Fruit fly (Drosophila melanogaster) whole organism: ENCODE measurements around the gene sro.

Experiments used
- CG8478 ChIP-seq: fragments of >200 bp; optimal IDR thresholded peaks from 2 replicates; lab custom pipeline; 2018; ENCODE audit warnings: inconsistent platforms
- EcR ChIP-seq, 2 experiments: fragments of >200 bp; optimal IDR thresholded peaks; 2 replicates each; lab custom pipeline; 2017; ENCODE audit warnings: missing biosample characterization in 2 of 2, missing genetic modification characterization in 2 of 2, missing genetic modification reagents in 2 of 2
- psq ChIP-seq: fragments of >200 bp; optimal IDR thresholded peaks from 2 replicates; lab custom pipeline; 2017

dm6 chr3R:29799681-29800028, 5.3 kb downstream of the sro start:
- TF ChIP-seq CG8478 (no peak), EcR (GFP tag; optimal IDR thresholded peaks at IDR 0.05; lab: Kevin White, UChicago) (no peak), psq (no peak)
